Fruit fly (Drosophila melanogaster) whole organism, prepupa: ENCODE results near the gene CG2663.

Experiments
- CG31627 ChIP-seq: fragments of 200-800 bp; sonication (Bioruptor generic); optimal IDR thresholded peaks from 3 replicates; lab custom pipeline; 2016; ENCODE audit warnings: missing biosample characterization, missing genetic modification characterization

Gene CG2663

DNA sequence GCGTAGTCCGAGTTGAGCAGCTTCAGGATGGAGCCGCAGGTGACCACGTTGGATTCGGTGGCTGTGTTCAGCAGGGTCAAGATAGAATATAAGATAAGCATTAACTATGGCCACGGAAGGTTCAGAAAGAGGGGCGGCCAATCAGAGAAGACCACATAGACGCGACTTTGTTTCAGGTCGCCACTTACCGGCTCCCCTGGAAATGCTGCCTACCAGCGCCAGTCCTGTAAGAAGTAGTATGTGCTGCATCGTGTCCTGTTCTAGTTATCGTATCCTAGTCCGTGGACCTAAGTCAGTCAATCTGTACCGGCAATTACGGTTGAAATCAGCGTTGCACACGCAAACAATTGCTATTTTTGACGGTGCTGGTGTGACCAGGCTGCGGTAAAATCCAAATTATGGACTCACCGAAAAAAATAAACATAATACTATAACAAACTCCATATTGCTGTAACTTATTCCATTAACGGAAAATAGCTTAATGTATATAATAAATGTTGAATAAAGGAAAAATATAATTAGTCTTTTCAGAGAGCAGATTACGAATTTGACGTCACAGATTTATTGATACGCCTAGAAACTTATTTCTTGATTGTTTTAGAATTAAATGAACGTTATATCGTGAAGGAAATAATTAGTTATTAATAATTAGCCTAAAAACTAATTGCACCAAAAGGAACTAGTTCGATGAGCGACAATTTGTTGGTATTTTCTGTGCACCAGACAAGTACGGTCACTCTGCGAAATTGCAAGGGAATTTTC, 49.4 kb downstream of the CG2663 start, which contains the start of the genes CG11999 and CG1161 (continued):
- peak; percentile 1 for TF ChIP-seq CG31627 (GFP tag; lab: Kevin White, UChicago)
